Worm (Caenorhabditis elegans): Measurements from ENCODE around the gene F47D12.7.
A peak's percentile ranks its signal among the peaks of the same experiment; 100 is the strongest.

The F47D12.7 gene

ce11 chrIII:6295972-6296700, at the start of gene F47D12.7:
TSS of gene F47D12.7 (minus strand) at chrIII:6296022.
- TF ChIP-seq hmg-4 (GFP tag; optimal IDR thresholded peaks at IDR 0.05) (no peak), tbx-11 (GFP tag; IDR thresholded peaks at IDR 0.05) (no peak), scrt-1 (GFP tag; IDR thresholded peaks at IDR 0.05) (no peak), hmbx-1 (tag; optimal IDR thresholded peaks at IDR 0.05) (no peak), aly-1 (tag; optimal IDR thresholded peaks at IDR 0.05) (no peak), tbx-37 (GFP tag; conservative IDR thresholded peaks at IDR 0.05) (no peak), F13C5.2 (tag; optimal IDR thresholded peaks at IDR 0.05) (no peak), hnd-1 (tag; optimal IDR thresholded peaks at IDR 0.05) (no peak), sea-1 (GFP tag; conservative IDR thresholded peaks at IDR 0.05) (no peak), pes-1 (GFP tag; IDR thresholded peaks at IDR 0.05) (no peak)

- TF ChIP-seq tbx-37 (GFP tag; conservative IDR thresholded peaks at IDR 0.05) (no peak), F13C5.2 (tag; optimal IDR thresholded peaks at IDR 0.05) (peak; percentile 86), B0310.2 (tag; optimal IDR thresholded peaks at IDR 0.05) (no peak), pes-1 (GFP tag; IDR thresholded peaks at IDR 0.05) (no peak), hmg-4 (GFP tag; optimal IDR thresholded peaks at IDR 0.05) (no peak), tra-4 (tag; optimal IDR thresholded peaks at IDR 0.05) (no peak)
These were observed 48.9 kb upstream of the F47D12.7 start for ce11 chrIII:6344737-6345136.

- no peak for TF ChIP-seq B0310.2 (tag; optimal IDR thresholded peaks at IDR 0.05)
These were observed 47.4 kb upstream of the F47D12.7 start, which contains the start of gene C56G2.9 for ce11 chrIII:6343229-6343628. TSS of gene C56G2.9 (minus strand) at chrIII:6343329.

ce11 chrIII:6341878-6342453, 46.1 kb upstream of the F47D12.7 start, which contains the start of gene rpn-13:
TSS of gene rpn-13 (minus strand) at chrIII:6341928.
- TF ChIP-seq hmbx-1 (tag; optimal IDR thresholded peaks at IDR 0.05) (no peak), F13C5.2 (tag; optimal IDR thresholded peaks at IDR 0.05) (peak; percentile 71)

ce11 chrIII:6339919-6340434, 44.2 kb upstream of the F47D12.7 start, which contains the start of gene let-767:
TSS of gene let-767 (minus strand) at chrIII:6339969.
- TF ChIP-seq ama-1 (optimal IDR thresholded peaks at IDR 0.05) = no peak
- no peak for TF ChIP-seq F13C5.2 (tag; optimal IDR thresholded peaks at IDR 0.05)
- TF ChIP-seq B0310.2 (tag; optimal IDR thresholded peaks at IDR 0.05) = no peak
- TF ChIP-seq hnd-1 (tag; optimal IDR thresholded peaks at IDR 0.05) = no peak
- no peak for TF ChIP-seq scrt-1 (GFP tag; IDR thresholded peaks at IDR 0.05)
- no peak for TF ChIP-seq ceh-36 (tag; optimal IDR thresholded peaks at IDR 0.05)
- no peak for TF ChIP-seq pes-1 (GFP tag; IDR thresholded peaks at IDR 0.05)
- no peak for TF ChIP-seq hmg-4 (GFP tag; optimal IDR thresholded peaks at IDR 0.05)
- TF ChIP-seq tbx-11 (GFP tag; IDR thresholded peaks at IDR 0.05) = no peak
- TF ChIP-seq tra-4 (tag; optimal IDR thresholded peaks at IDR 0.05) = no peak
- TF ChIP-seq flt-1 (GFP tag; IDR thresholded peaks at IDR 0.05) = no peak
- no peak for TF ChIP-seq sea-1 (GFP tag; conservative IDR thresholded peaks at IDR 0.05)
- TF ChIP-seq aly-1 (tag; optimal IDR thresholded peaks at IDR 0.05) = no peak
- no peak for TF ChIP-seq tbx-37 (GFP tag; conservative IDR thresholded peaks at IDR 0.05)
- TF ChIP-seq ets-7 (tag; optimal IDR thresholded peaks at IDR 0.05) = no peak
- TF ChIP-seq hmbx-1 (tag; optimal IDR thresholded peaks at IDR 0.05) = no peak

ce11 chrIII:6334364-6334763, 38.5 kb upstream of the F47D12.7 start:
- TF ChIP-seq hmbx-1 (tag; optimal IDR thresholded peaks at IDR 0.05) = no peak
- TF ChIP-seq F13C5.2 (tag; optimal IDR thresholded peaks at IDR 0.05) = no peak
- no peak for TF ChIP-seq ceh-36 (tag; optimal IDR thresholded peaks at IDR 0.05)
- TF ChIP-seq aly-1 (tag; optimal IDR thresholded peaks at IDR 0.05) = no peak
- no peak for TF ChIP-seq ama-1 (optimal IDR thresholded peaks at IDR 0.05)
- TF ChIP-seq hnd-1 (tag; optimal IDR thresholded peaks at IDR 0.05) = no peak
- TF ChIP-seq flt-1 (GFP tag; IDR thresholded peaks at IDR 0.05) = no peak
- no peak for TF ChIP-seq hmg-4 (GFP tag; optimal IDR thresholded peaks at IDR 0.05)
- no peak for TF ChIP-seq scrt-1 (GFP tag; IDR thresholded peaks at IDR 0.05)
- TF ChIP-seq sea-1 (GFP tag; conservative IDR thresholded peaks at IDR 0.05) = no peak
- no peak for TF ChIP-seq tbx-11 (GFP tag; IDR thresholded peaks at IDR 0.05)
- no peak for TF ChIP-seq B0310.2 (tag; optimal IDR thresholded peaks at IDR 0.05)
- no peak for TF ChIP-seq ceh-13 (GFP tag; optimal IDR thresholded peaks at IDR 0.05)
- TF ChIP-seq tra-4 (tag; optimal IDR thresholded peaks at IDR 0.05) = no peak
- TF ChIP-seq tbx-37 (GFP tag; conservative IDR thresholded peaks at IDR 0.05) = no peak
- TF ChIP-seq pes-1 (GFP tag; IDR thresholded peaks at IDR 0.05) = no peak
- no peak for TF ChIP-seq ets-7 (tag; optimal IDR thresholded peaks at IDR 0.05)

- TF ChIP-seq ceh-36 (tag; optimal IDR thresholded peaks at IDR 0.05) (no peak), tra-4 (tag; optimal IDR thresholded peaks at IDR 0.05) (no peak), sea-1 (GFP tag; conservative IDR thresholded peaks at IDR 0.05) (no peak), F13C5.2 (tag; optimal IDR thresholded peaks at IDR 0.05) (no peak), aly-1 (tag; optimal IDR thresholded peaks at IDR 0.05) (no peak), ceh-13 (GFP tag; optimal IDR thresholded peaks at IDR 0.05) (no peak), pes-1 (GFP tag; IDR thresholded peaks at IDR 0.05) (no peak), tbx-11 (GFP tag; IDR thresholded peaks at IDR 0.05) (no peak), hnd-1 (tag; optimal IDR thresholded peaks at IDR 0.05) (no peak), B0310.2 (tag; optimal IDR thresholded peaks at IDR 0.05) (no peak)
These were observed 35.5 kb upstream of the F47D12.7 start, which contains the start of gene C56G2.4 for ce11 chrIII:6331211-6331782. TSS of gene C56G2.4 (plus strand) at chrIII:6331732.

Data from whole organism, early embryonic.